Worm (Caenorhabditis elegans): ENCODE results near the gene Y39A1A.22.

Gene Y39A1A.22

DNA sequence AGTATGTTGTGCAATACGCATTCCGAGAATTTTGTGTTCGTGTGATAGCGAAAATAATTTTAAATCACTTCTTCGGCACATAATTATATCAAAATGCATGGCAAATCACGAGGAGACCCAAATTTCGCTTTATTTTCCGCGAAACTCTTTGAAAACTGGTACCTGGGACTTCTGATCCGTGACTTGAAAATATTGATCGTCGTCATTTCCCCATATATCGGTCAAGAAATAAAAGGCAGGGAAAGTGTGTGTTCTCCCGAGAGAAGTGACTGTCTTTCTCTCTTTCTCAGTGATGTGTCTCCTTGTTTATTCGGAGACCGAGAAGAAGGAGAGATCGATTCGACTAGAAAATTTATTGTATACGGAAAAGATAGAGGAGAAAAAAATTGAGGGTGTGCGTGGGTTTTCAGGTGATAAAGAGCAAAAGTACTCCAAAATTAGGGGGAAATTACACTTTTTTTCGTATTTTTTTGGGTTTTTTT is 4.4 kb upstream of the Y39A1A.22 start, which contains the start of gene W09D10.5 (continued):
- TF ChIP-seq T20F7.1 (GFP tag; optimal IDR thresholded peaks at IDR 0.05), result no peak
- peak; percentile 83 for TF ChIP-seq gei-8 (GFP tag; optimal IDR thresholded peaks at IDR 0.05)
- TF ChIP-seq nhr-10 (tag; optimal IDR thresholded peaks at IDR 0.05), result peak; percentile 1
- peak in 1 of 2 experiments; percentile 28 for TF ChIP-seq lsy-2 (tag; optimal IDR thresholded peaks at IDR 0.05)
- peak; percentile 46 for TF ChIP-seq nhr-11 (tag; optimal IDR thresholded peaks at IDR 0.05)
- TF ChIP-seq zip-11 (GFP tag; IDR thresholded peaks at IDR 0.05), result peak; percentile 29; the same call in 1 of the 2 replicates
- no peak for TF ChIP-seq daf-16 (GFP tag; optimal IDR thresholded peaks at IDR 0.05)
- TF ChIP-seq daf-16 (tag; optimal IDR thresholded peaks at IDR 0.05), result peak; percentile 79
- TF ChIP-seq madf-5 (GFP tag; IDR thresholded peaks at IDR 0.05), result peak in 1 of 2 experiments; percentile 85; a peak in 1 of 4 replicates
- TF ChIP-seq pha-4 (GFP tag; IDR thresholded peaks at IDR 0.05), result 0 out of 2 replicates have a peak, but pooled peaks have one; percentile 44
- TF ChIP-seq pha-4 (tag; optimal IDR thresholded peaks at IDR 0.05), result no peak
- 0 out of 2 replicates have a peak, but pooled peaks have one; percentile 14 for TF ChIP-seq lin-1 (GFP tag; IDR thresholded peaks at IDR 0.05)
- peak in 1 of 2 experiments; percentile 55 for TF ChIP-seq hif-1 (tag; optimal IDR thresholded peaks at IDR 0.05)
- no peak for TF ChIP-seq dpl-1 (GFP tag; optimal IDR thresholded peaks at IDR 0.05)
- TF ChIP-seq dmd-9 (GFP tag; IDR thresholded peaks at IDR 0.05), result no peak
- TF ChIP-seq dmd-6 (GFP tag; IDR thresholded peaks at IDR 0.05), result peak; percentile 51; the same call in 1 of the 2 replicates
- TF ChIP-seq aha-1 (tag), result peak; percentile 91
- TF ChIP-seq pqm-1 (tag; optimal IDR thresholded peaks at IDR 0.05), result peak; percentile 66
- TF ChIP-seq nhr-76 (tag; optimal IDR thresholded peaks at IDR 0.05), result no peak
- peak; percentile 22 for TF ChIP-seq lin-13 (GFP tag; optimal IDR thresholded peaks at IDR 0.05)
- TF ChIP-seq hlh-30 (tag; optimal IDR thresholded peaks at IDR 0.05; ENCODE audit: insufficient read depth), result peak; percentile 36
- TF ChIP-seq mxl-3 (GFP tag; optimal IDR thresholded peaks at IDR 0.05), result peak; percentile 40
- TF ChIP-seq arid-1 (GFP tag; conservative IDR thresholded peaks at IDR 0.05), result 0 out of 2 replicates have a peak, but pooled peaks have one; percentile 43
- TF ChIP-seq ceh-62 (tag; optimal IDR thresholded peaks at IDR 0.05), result no peak
- no peak for TF ChIP-seq nhr-77 (tag; optimal IDR thresholded peaks at IDR 0.05)
- peak; percentile 44 for TF ChIP-seq lin-38 (GFP tag; IDR thresholded peaks at IDR 0.05)
- TF ChIP-seq tag-97 (GFP tag; IDR thresholded peaks at IDR 0.05), result no peak
- no peak for TF ChIP-seq jun-1 (tag; optimal IDR thresholded peaks at IDR 0.05)
- 0 out of 2 replicates have a peak, but pooled peaks have one; percentile 5 for TF ChIP-seq mdt-29 (GFP tag; IDR thresholded peaks at IDR 0.05)
- no peak for TF ChIP-seq unc-130 (GFP tag; optimal IDR thresholded peaks at IDR 0.05)

ce11 chrIII:10709676-10710075 is 2.8 kb upstream of the Y39A1A.22 start:
- peak; percentile 51 for TF ChIP-seq aha-1 (tag)
- TF ChIP-seq hlh-11 (tag; optimal IDR thresholded peaks at IDR 0.05), result no peak

ce11 chrIII:10708484-10708883 is 1.7 kb upstream of the Y39A1A.22 start:
- TF ChIP-seq aha-1 (tag), result peak; percentile 17
- TF ChIP-seq lin-1 (GFP tag; IDR thresholded peaks at IDR 0.05), result no peak

DNA sequence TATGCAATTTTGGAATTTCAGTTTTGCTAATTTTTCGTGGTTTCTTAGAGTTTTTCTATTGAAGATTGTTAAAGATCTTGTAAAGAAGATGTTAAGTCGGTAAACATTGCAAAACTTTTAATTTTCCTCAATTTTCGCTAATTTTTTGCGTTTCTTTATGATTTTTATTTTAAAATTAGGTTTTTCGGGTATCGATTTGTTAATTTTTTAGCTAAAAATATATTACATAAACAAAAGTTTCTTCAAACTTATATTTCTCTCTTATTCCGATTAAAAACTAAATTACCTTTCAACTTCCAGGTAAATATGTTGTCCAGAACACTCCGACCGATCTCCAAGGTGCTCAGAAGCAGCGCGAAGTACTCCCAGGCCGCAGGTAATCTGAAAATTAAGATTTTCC is 633 bp upstream of the Y39A1A.22 start, which contains the start of gene mrpl-12:
Gene mrpl-12, plus strand, starts transcription at position 301 of the 400 bp plus-strand sequence.
- TF ChIP-seq F10B5.3 (tag; optimal IDR thresholded peaks at IDR 0.05), result no peak
- TF ChIP-seq snpc-4 (tag; optimal IDR thresholded peaks at IDR 0.05), result no peak
- TF ChIP-seq mxl-2 (GFP tag; conservative IDR thresholded peaks at IDR 0.05), result no peak
- no peak for TF ChIP-seq nhr-6 (tag; optimal IDR thresholded peaks at IDR 0.05)
- no peak for TF ChIP-seq ceh-20 (GFP tag; IDR thresholded peaks at IDR 0.05)

Measured in whole organism, L4 larva.